Worm (Caenorhabditis elegans): Measurements from ENCODE around the gene nish-1.

ce11 chrIV:10889820-10890462 is 25.8 kb downstream of the nish-1 start, which contains the start of gene F13E9.15:
- TF ChIP-seq T23F11.4 (GFP tag; optimal IDR thresholded peaks at IDR 0.05) (no peak), ztf-16 (tag; optimal IDR thresholded peaks at IDR 0.05) (no peak), sox-4 (tag; optimal IDR thresholded peaks at IDR 0.05) (no peak), ama-1 (optimal IDR thresholded peaks at IDR 0.05) (no peak), odd-2 (tag; optimal IDR thresholded peaks at IDR 0.05) (no peak), pros-1 (tag; optimal IDR thresholded peaks at IDR 0.05) (no peak), pha-2 (tag; optimal IDR thresholded peaks at IDR 0.05) (no peak), mec-3 (tag; optimal IDR thresholded peaks at IDR 0.05; ENCODE audit: borderline replicate concordance) (no peak), elt-2 (tag; optimal IDR thresholded peaks at IDR 0.05) (no peak), pqm-1 (tag; optimal IDR thresholded peaks at IDR 0.05) (no peak), Y22D7AL.16 (tag; optimal IDR thresholded peaks at IDR 0.05) (no peak), hlh-30 (tag; optimal IDR thresholded peaks at IDR 0.05; ENCODE audit: insufficient read depth) (no peak), ceh-22 (tag; optimal IDR thresholded peaks at IDR 0.05) (no peak), ceh-9 (tag; optimal IDR thresholded peaks at IDR 0.05) (no peak)
